Worm (Caenorhabditis elegans): ENCODE data around the gene otpl-1.

DNA sequence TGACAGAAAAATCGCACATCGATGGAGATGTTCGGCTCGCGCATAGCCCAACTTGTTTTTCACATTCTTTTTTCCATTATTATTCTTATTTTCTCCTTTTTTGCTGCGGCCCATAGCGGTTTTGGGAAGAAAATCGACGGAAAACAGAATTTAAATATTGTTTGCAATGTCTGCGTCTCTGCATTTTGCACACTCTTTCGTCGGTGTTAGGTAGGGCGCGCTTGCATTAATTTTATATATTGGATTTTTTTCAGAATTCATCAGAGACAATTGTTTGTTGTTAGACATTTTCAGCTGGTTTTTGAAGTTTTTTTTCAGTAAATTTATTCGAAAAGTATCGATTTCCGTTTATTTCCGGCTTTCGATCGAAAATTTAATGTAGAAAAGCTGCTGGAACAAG lies 30.3 kb downstream of the otpl-1 start, which contains the start of gene Y37E11B.6:
- TF ChIP-seq ztf-4 (tag; optimal IDR thresholded peaks at IDR 0.05) (no peak), unc-62 (GFP tag; optimal IDR thresholded peaks at IDR 0.05) (no peak), pqm-1 (tag; optimal IDR thresholded peaks at IDR 0.05) (no peak), nhr-237 (tag; optimal IDR thresholded peaks at IDR 0.05) (no peak), ceh-9 (tag; optimal IDR thresholded peaks at IDR 0.05) (no peak), ceh-28 (tag; optimal IDR thresholded peaks at IDR 0.05) (no peak), mdl-1 (tag; optimal IDR thresholded peaks at IDR 0.05) (no peak), nhr-25 (tag; optimal IDR thresholded peaks at IDR 0.05) (peak; percentile 22), pha-4 (tag; optimal IDR thresholded peaks at IDR 0.05) (peak; percentile 2), ztf-11 (tag; optimal IDR thresholded peaks at IDR 0.05) (no peak), snpc-4 (tag; optimal IDR thresholded peaks at IDR 0.05) (no peak), R02D3.7 (tag; optimal IDR thresholded peaks at IDR 0.05) (no peak), unc-39 (tag; optimal IDR thresholded peaks at IDR 0.05) (no peak), nhr-77 (tag; optimal IDR thresholded peaks at IDR 0.05) (no peak)

Measured in whole organism, L3 larva.